Fruit fly (Drosophila melanogaster): ENCODE data around the gene CG34124.

CG34124 gene

DNA sequence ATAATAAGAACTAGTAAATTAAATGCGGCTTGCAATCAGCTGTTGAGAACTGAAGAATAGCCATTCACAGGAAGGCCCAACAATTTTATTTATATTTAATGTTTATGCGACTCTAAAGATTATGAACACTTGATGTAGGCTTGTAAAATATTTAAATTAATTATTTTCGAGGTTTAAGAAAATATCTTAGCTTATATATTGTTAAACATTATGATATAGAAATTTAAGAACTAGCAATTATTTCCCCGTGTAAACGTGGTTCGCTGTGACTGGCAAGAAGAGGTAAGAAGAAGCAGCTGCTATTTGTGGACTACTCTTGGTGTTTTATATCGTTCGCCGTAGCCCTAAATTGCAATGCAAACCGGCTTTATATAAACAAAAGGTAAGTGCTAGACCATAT lies 12.9 kb upstream of the CG34124 start, which contains the start of the genes mRpL24 and betaggt-I (continued):
- TF ChIP-seq pzg (GFP tag; optimal IDR thresholded peaks at IDR 0.05) (peak; percentile 54), Fer3 (tag; optimal IDR thresholded peaks at IDR 0.05) (peak; percentile 98), CG12071 (GFP tag; optimal IDR thresholded peaks at IDR 0.05) (peak; percentile 78), CG2889 (GFP tag; IDR thresholded peaks at IDR 0.05) (peak; percentile 95), Aef1 (GFP tag; IDR thresholded peaks at IDR 0.05) (peak; percentile 94), Doc2 (GFP tag; IDR thresholded peaks at IDR 0.05) (peak; percentile 84), zen (tag; optimal IDR thresholded peaks at IDR 0.05) (peak; percentile 95), z (GFP tag; IDR thresholded peaks at IDR 0.05) (peak; percentile 65; the same call in 2 of the 3 replicates), ci (GFP tag; IDR thresholded peaks at IDR 0.05) (peak; percentile 98), CG10543 (GFP tag; optimal IDR thresholded peaks at IDR 0.05) (peak; percentile 94), ase (GFP tag; IDR thresholded peaks at IDR 0.05) (peak; percentile 97), Max (GFP tag; optimal IDR thresholded peaks at IDR 0.05) (peak; percentile 94), usp (GFP tag; optimal IDR thresholded peaks at IDR 0.05) (no peak), CG3838 (GFP tag; optimal IDR thresholded peaks at IDR 0.05) (peak; percentile 87), CG14441 (GFP tag; IDR thresholded peaks at IDR 0.05) (peak; percentile 97), gsb-n (tag; optimal IDR thresholded peaks at IDR 0.05) (peak; percentile 96), ham (GFP tag; IDR thresholded peaks at IDR 0.05) (peak; percentile 88), ssp (GFP tag; IDR thresholded peaks at IDR 0.05) (peak; percentile 88), CG9727 (GFP tag; optimal IDR thresholded peaks at IDR 0.05) (peak; percentile 96), CG8359 (GFP tag; optimal IDR thresholded peaks at IDR 0.05; ENCODE audit: borderline replicate concordance) (peak; percentile 77), en (GFP tag; optimal IDR thresholded peaks at IDR 0.05) (peak; percentile 42), CHES-1-like (GFP tag; optimal IDR thresholded peaks at IDR 0.05) (peak; percentile 67), CG1602 (GFP tag; optimal IDR thresholded peaks at IDR 0.05) (peak; percentile 96), CG12744 (GFP tag; optimal IDR thresholded peaks at IDR 0.05) (peak; percentile 78), nerfin-1 (tag; optimal IDR thresholded peaks at IDR 0.05) (peak; percentile 95), CG15514 (GFP tag; optimal IDR thresholded peaks at IDR 0.05) (peak; percentile 92), pan (optimal IDR thresholded peaks at IDR 0.05) (no peak), pan (GFP tag; optimal IDR thresholded peaks at IDR 0.05 in 1 of 2, IDR thresholded peaks at IDR 0.05 in 1 of 2) (peak in 1 of 2 experiments; percentile 99), CG1792 (GFP tag; optimal IDR thresholded peaks at IDR 0.05) (peak; percentile 62), CG3407 (GFP tag; optimal IDR thresholded peaks at IDR 0.05) (peak; percentile 92), Abd-B (GFP tag; optimal IDR thresholded peaks at IDR 0.05) (peak; percentile 96), CG10209 (GFP tag; optimal IDR thresholded peaks at IDR 0.05) (peak; percentile 95), CG2129 (GFP tag; IDR thresholded peaks at IDR 0.05; ENCODE audit: partially characterized antibody) (no peak), CG14667 (GFP tag; IDR thresholded peaks at IDR 0.05) (peak; percentile 93), CG32772 (GFP tag; IDR thresholded peaks at IDR 0.05) (peak; percentile 96), Ets65A (GFP tag) (peak; percentile 94), CG3163 (GFP tag; optimal IDR thresholded peaks at IDR 0.05) (peak; percentile 36), CG17829 (tag; optimal IDR thresholded peaks at IDR 0.05) (peak; percentile 98), CG7928 (GFP tag; optimal IDR thresholded peaks at IDR 0.05) (peak; percentile 77), danr (GFP tag; IDR thresholded peaks at IDR 0.05) (peak; percentile 90), TFAM (GFP tag; optimal IDR thresholded peaks at IDR 0.05) (peak; percentile 53), eve (GFP tag; optimal IDR thresholded peaks at IDR 0.05) (no peak), peb (GFP tag; IDR thresholded peaks at IDR 0.05) (peak; percentile 89), CG15011 (GFP tag; optimal IDR thresholded peaks at IDR 0.05) (peak; percentile 90), ftz-f1 (GFP tag; optimal IDR thresholded peaks at IDR 0.05) (peak; percentile 49), CG4820 (GFP tag; optimal IDR thresholded peaks at IDR 0.05) (peak; percentile 100), CG34224 (GFP tag; IDR thresholded peaks at IDR 0.05; ENCODE audit: partially characterized antibody) (no peak), CG13775 (GFP tag; optimal IDR thresholded peaks at IDR 0.05) (peak; percentile 97), CG11696 (GFP tag; IDR thresholded peaks at IDR 0.05) (peak; percentile 91), HLHmδ (GFP tag; optimal IDR thresholded peaks at IDR 0.05) (no peak), dysf (GFP tag; IDR thresholded peaks at IDR 0.05) (peak; percentile 97), tio (GFP tag; optimal IDR thresholded peaks at IDR 0.05) (peak; percentile 91)

Measured in whole organism, embryonic.